Worm (Caenorhabditis elegans) whole organism, L4 larva: ENCODE results near the gene R11G11.16.

Experiments
- ZK546.5 ChIP-seq, 2 experiments: sonication (generic microtip); optimal IDR thresholded peaks; 2 replicates each; lab custom pipeline; 2017; ENCODE audit warnings: missing biosample characterization in 2 of 2, missing genetic modification characterization in 2 of 2
- ama-1 ChIP-seq: fragments of 150-350 bp; optimal IDR thresholded peaks from 2 replicates; lab custom pipeline; 2014; ENCODE audit warnings: inconsistent platforms, mixed read lengths
- ceh-82 ChIP-seq: sonication (generic microtip); optimal IDR thresholded peaks from 2 replicates; lab custom pipeline; 2017; ENCODE audit warnings: missing biosample characterization, missing genetic modification characterization
- dmd-6 ChIP-seq: fragments of 200-800 bp; sonication (Bioruptor generic); IDR thresholded peaks from 2 replicates; pipeline ENCODE4 v1.3.6; 2022; ENCODE audit warnings: missing genetic modification reagents, missing genetic modification characterization, missing compliant biosample characterization
- dpl-1 ChIP-seq: fragments of 150-350 bp; optimal IDR thresholded peaks from 2 replicates; lab custom pipeline; 2014; ENCODE audit warnings: missing biosample characterization, missing genetic modification reagents, missing genetic modification characterization
- hlh-11 ChIP-seq: fragments of 200-800 bp; sonication (Bioruptor generic); optimal IDR thresholded peaks from 2 replicates; lab custom pipeline; 2018; ENCODE audit warnings: mild to moderate bottlenecking, missing genetic modification characterization, missing compliant biosample characterization
- lim-7 ChIP-seq: fragments of 200-800 bp; sonication (Bioruptor generic); IDR thresholded peaks from 2 replicates; pipeline ENCODE4 v1.3.6; 2022; ENCODE audit warnings: missing genetic modification characterization, missing compliant biosample characterization
- lin-13 ChIP-seq: fragments of 150-350 bp; optimal IDR thresholded peaks from 2 replicates; lab custom pipeline; 2014; ENCODE audit warnings: missing biosample characterization, missing genetic modification reagents, missing genetic modification characterization
- lin-15B ChIP-seq: fragments of 150-350 bp; sonication (generic microtip); optimal IDR thresholded peaks from 3 replicates; lab custom pipeline; 2014; ENCODE audit warnings: missing biosample characterization, missing genetic modification characterization
- nhr-28 ChIP-seq: fragments of 150-350 bp; optimal IDR thresholded peaks from 2 replicates; lab custom pipeline; 2014; ENCODE audit warnings: missing biosample characterization, missing genetic modification characterization
- pha-4 ChIP-seq, 2 experiments: fragments of 150-350 bp in 1 of 2; fragments of 200-800 bp in 1 of 2; sonication (Bioruptor generic) in 1 of 2; IDR thresholded peaks in 1 of 2; optimal IDR thresholded peaks in 1 of 2; 2 replicates each; pipeline versions ENCODE4 v1.3.6 to Lab custom; 2014 to 2022; ENCODE audit warnings: missing genetic modification characterization in 2 of 2, missing genetic modification reagents in 2 of 2, missing biosample characterization in 1 of 2, missing compliant biosample characterization in 1 of 2
- unc-62 ChIP-seq, 3 experiments: fragments of 150-350 bp in 1 of 3; sonication (generic microtip); optimal IDR thresholded peaks in 2 of 3; peaks in 1 of 3; 1 replicate in 1 of 3; 2 replicates in 2 of 3; lab custom pipeline; 2014 to 2017; ENCODE audit warnings: missing biosample characterization in 3 of 3, missing genetic modification characterization in 3 of 3, missing genetic modification reagents in 3 of 3, missing genotype in 1 of 3
- ztf-7 ChIP-seq: fragments of 150-350 bp; optimal IDR thresholded peaks from 2 replicates; lab custom pipeline; 2014; ENCODE audit warnings: missing biosample characterization, missing genetic modification characterization

ce11 chrV:547980-548379, 23.0 kb upstream of the R11G11.16 start, which contains the start of gene C14C6.6:
- no peak for TF ChIP-seq lin-15B (tag; lab: Kevin White, UChicago)
- TF ChIP-seq lim-7 (GFP tag; lab: Robert Waterston, UW) = no peak
- no peak for TF ChIP-seq pha-4 (GFP tag; IDR thresholded peaks at IDR 0.05; lab: Robert Waterston, UW)
- no peak for TF ChIP-seq pha-4 (tag; optimal IDR thresholded peaks at IDR 0.05; lab: Kevin White, UChicago)
- no peak for TF ChIP-seq unc-62 (GFP tag; optimal IDR thresholded peaks at IDR 0.05 in 1 of 2; lab: Kevin White, UChicago)
- TF ChIP-seq unc-62 (tag; optimal IDR thresholded peaks at IDR 0.05; lab: Kevin White, UChicago) = no peak
- TF ChIP-seq hlh-11 (tag; lab: Kevin White, UChicago) = no peak
- TF ChIP-seq ama-1 (lab: Kevin White, UChicago) = no peak
- TF ChIP-seq dmd-6 (GFP tag; lab: Robert Waterston, UW) = no peak
- TF ChIP-seq lin-13 (GFP tag; lab: Kevin White, UChicago) = no peak
- TF ChIP-seq nhr-28 (tag; lab: Kevin White, UChicago) = no peak
- TF ChIP-seq dpl-1 (GFP tag; lab: Kevin White, UChicago) = no peak
- TF ChIP-seq ZK546.5 (tag; optimal IDR thresholded peaks at IDR 0.05; lab: Kevin White, UChicago) = no peak
- TF ChIP-seq ztf-7 (tag; lab: Kevin White, UChicago) = no peak
- no peak for TF ChIP-seq ceh-82 (tag; lab: Kevin White, UChicago)
